Fruit fly (Drosophila melanogaster): ENCODE results near the gene CG7824.

- TF ChIP-seq pan (optimal IDR thresholded peaks at IDR 0.05) (no peak), pan (GFP tag; optimal IDR thresholded peaks at IDR 0.05 in 1 of 2, IDR thresholded peaks at IDR 0.05 in 1 of 2) (no peak), CG7271 (tag; optimal IDR thresholded peaks at IDR 0.05) (no peak), CG4282 (GFP tag; optimal IDR thresholded peaks at IDR 0.05) (no peak), Mad (GFP tag; optimal IDR thresholded peaks at IDR 0.05) (no peak), stwl (tag; optimal IDR thresholded peaks at IDR 0.05) (peak; percentile 86), CG32767 (GFP tag; IDR thresholded peaks at IDR 0.05) (no peak), CG2199 (GFP tag; IDR thresholded peaks at IDR 0.05) (no peak; the same call in 2 of the 3 replicates), Drgx (GFP tag; IDR thresholded peaks at IDR 0.05) (no peak), Blimp-1 (GFP tag; optimal IDR thresholded peaks at IDR 0.05) (peak; percentile 6), Side (GFP tag; optimal IDR thresholded peaks at IDR 0.05) (no peak), lbe (GFP tag; optimal IDR thresholded peaks at IDR 0.05) (no peak), ind (GFP tag; optimal IDR thresholded peaks at IDR 0.05) (no peak), CG11085 (GFP tag; IDR thresholded peaks at IDR 0.05) (no peak)
Observed at dm6 chr3R:29903775-29904356, 45.1 kb upstream of the CG7824 start, which contains the start of gene CG15517.
